Fruit fly (Drosophila melanogaster) whole organism, embryonic: ENCODE results near the gene Apt1.

Experiments
- CG13624 ChIP-seq: fragments of 200-800 bp; sonication (Bioruptor generic); optimal IDR thresholded peaks from 2 replicates; lab custom pipeline; 2016; ENCODE audit warnings: missing biosample characterization, missing genetic modification characterization
- CG15514 ChIP-seq: fragments of 200-800 bp; sonication (Bioruptor generic); optimal IDR thresholded peaks from 3 replicates; lab custom pipeline; 2017; ENCODE audit warnings: missing biosample characterization, missing genetic modification characterization, mild to moderate bottlenecking, moderate library complexity, missing genetic modification reagents
- CG6654 ChIP-seq: fragments of 200-800 bp; sonication (Bioruptor generic); optimal IDR thresholded peaks from 2 replicates; lab custom pipeline; 2017; ENCODE audit warnings: missing biosample characterization, mild to moderate bottlenecking, missing genetic modification characterization
- CG7839 ChIP-seq: fragments of 200-800 bp; sonication (Bioruptor generic); optimal IDR thresholded peaks from 3 replicates; lab custom pipeline; 2018; ENCODE audit warnings: missing biosample characterization, mild to moderate bottlenecking, missing genetic modification characterization, moderate library complexity
- Chrac-16 ChIP-seq: fragments of 200-800 bp; sonication (Bioruptor generic); optimal IDR thresholded peaks from 3 replicates; lab custom pipeline; 2016; ENCODE audit warnings: missing biosample characterization, missing genetic modification characterization
- Mad ChIP-seq: fragments of 200-800 bp; sonication (Bioruptor generic); optimal IDR thresholded peaks from 2 replicates; lab custom pipeline; 2016; ENCODE audit warnings: missing biosample characterization, missing genetic modification characterization
- Xbp1 ChIP-seq: fragments of 200-800 bp; sonication (Bioruptor generic); optimal IDR thresholded peaks from 3 replicates; lab custom pipeline; 2016; ENCODE audit warnings: missing biosample characterization, mild to moderate bottlenecking, missing genetic modification characterization
- pan ChIP-seq, 4 experiments: fragments of >200 bp in 3 of 4; fragments of 200-800 bp in 1 of 4; sonication (Bioruptor generic) in 1 of 4; optimal IDR thresholded peaks in 3 of 4; IDR thresholded peaks in 1 of 4; 2 replicates each; pipeline versions ENCODE4 v1.3.6 to Lab custom; 2017 to 2022; ENCODE audit warnings: missing biosample characterization in 2 of 4, missing genetic modification characterization in 2 of 4, mixed read lengths in 1 of 4
- schlank ChIP-seq: fragments of 200-800 bp; sonication (Bioruptor generic); optimal IDR thresholded peaks from 2 replicates; lab custom pipeline; 2018; ENCODE audit warnings: missing biosample characterization, mild to moderate bottlenecking, missing genetic modification characterization
- tup ChIP-seq: fragments of 200-800 bp; sonication (Bioruptor generic); optimal IDR thresholded peaks from 2 replicates; lab custom pipeline; 2016; ENCODE audit warnings: missing biosample characterization, mild to moderate bottlenecking, missing genetic modification characterization, moderate library complexity

DNA sequence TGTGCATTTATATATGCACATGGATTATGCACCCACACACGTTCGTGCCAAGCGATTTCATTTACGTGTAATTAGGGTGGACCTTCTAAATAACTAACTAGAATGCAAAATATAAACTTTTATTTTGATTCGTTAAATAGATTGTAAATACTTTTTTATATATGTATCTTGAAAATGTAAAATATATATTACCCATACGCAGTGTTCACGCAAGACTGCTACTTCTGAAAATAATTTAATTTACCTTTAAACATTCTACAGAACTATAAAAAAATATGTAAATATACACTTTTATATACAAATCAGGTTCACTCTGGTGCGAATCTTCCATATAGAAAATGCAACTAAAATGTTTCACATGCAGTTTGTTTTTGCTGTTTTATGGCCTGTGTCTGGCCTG, 34.1 kb upstream of the Apt1 start:
- no peak for TF ChIP-seq CG15514 (GFP tag; lab: Kevin White, UChicago)
- TF ChIP-seq Mad (GFP tag; lab: Kevin White, UChicago) = no peak
- no peak for TF ChIP-seq Chrac-16 (GFP tag; lab: Kevin White, UChicago)
- no peak for TF ChIP-seq schlank (tag; lab: Kevin White, UChicago)
- no peak for TF ChIP-seq pan (optimal IDR thresholded peaks at IDR 0.05; lab: Kevin White, UChicago)
- no peak for TF ChIP-seq pan (GFP tag; optimal IDR thresholded peaks at IDR 0.05 in 1 of 2, IDR thresholded peaks at IDR 0.05 in 1 of 2)
- TF ChIP-seq tup (GFP tag; lab: Kevin White, UChicago) = no peak
- TF ChIP-seq Xbp1 (GFP tag; lab: Kevin White, UChicago) = no peak
- no peak for TF ChIP-seq CG7839 (tag; lab: Kevin White, UChicago)
- no peak for TF ChIP-seq CG13624 (GFP tag; lab: Kevin White, UChicago)
- no peak for TF ChIP-seq CG6654 (GFP tag; lab: Kevin White, UChicago)
